Fruit fly (Drosophila melanogaster) Kc167 (cell line): Measurements from ENCODE around the gene CG3546.

ENCODE experiments used
- Myc ChIP-seq: fragments of >200 bp; optimal IDR thresholded peaks from 2 replicates; lab custom pipeline; 2017; ENCODE audit warnings: missing external identifiers
- Sin3A ChIP-seq: fragments of >200 bp; optimal IDR thresholded peaks from 2 replicates; lab custom pipeline; 2018; ENCODE audit warnings: missing external identifiers
- h ChIP-seq: fragments of >200 bp; optimal IDR thresholded peaks from 3 replicates; lab custom pipeline; 2018; ENCODE audit warnings: missing external identifiers
- insv ChIP-seq: fragments of >200 bp; optimal IDR thresholded peaks from 3 replicates; lab custom pipeline; 2018; ENCODE audit warnings: missing external identifiers
- psq ChIP-seq: fragments of >200 bp; optimal IDR thresholded peaks from 2 replicates; lab custom pipeline; 2017; ENCODE audit warnings: missing external identifiers
- ttk ChIP-seq: sonication (Bioruptor generic); optimal IDR thresholded peaks from 2 replicates; lab custom pipeline; 2017; ENCODE audit warnings: missing external identifiers

CG3546 gene

dm6 chrX:4592258-4592657 lies 34.4 kb downstream of the CG3546 start:
- TF ChIP-seq h (lab: Kevin White, UChicago) (no peak), ttk (no peak), psq (lab: Kevin White, UChicago) (no peak), Sin3A (lab: Kevin White, UChicago) (no peak), Myc (lab: Kevin White, UChicago) (no peak), insv (lab: Kevin White, UChicago) (no peak)

- TF ChIP-seq insv (lab: Kevin White, UChicago) (no peak), h (lab: Kevin White, UChicago) (no peak), ttk (no peak), Myc (lab: Kevin White, UChicago) (no peak), psq (lab: Kevin White, UChicago) (no peak), Sin3A (lab: Kevin White, UChicago) (no peak)
Observed at dm6 chrX:4596467-4597183, 38.8 kb downstream of the CG3546 start.

- TF ChIP-seq Sin3A (lab: Kevin White, UChicago) (no peak), Myc (lab: Kevin White, UChicago) (no peak), h (lab: Kevin White, UChicago) (no peak), insv (lab: Kevin White, UChicago) (no peak), ttk (no peak), psq (lab: Kevin White, UChicago) (no peak)
Observed at dm6 chrX:4599897-4600469, 42.1 kb downstream of the CG3546 start.

- no peak for TF ChIP-seq Myc (lab: Kevin White, UChicago)
- no peak for TF ChIP-seq h (lab: Kevin White, UChicago)
- no peak for TF ChIP-seq psq (lab: Kevin White, UChicago)
- TF ChIP-seq ttk = no peak
- TF ChIP-seq Sin3A (lab: Kevin White, UChicago) = no peak
- no peak for TF ChIP-seq insv (lab: Kevin White, UChicago)
Observed at dm6 chrX:4604107-4604506, 46.2 kb downstream of the CG3546 start.

- TF ChIP-seq psq (lab: Kevin White, UChicago) (no peak), Myc (lab: Kevin White, UChicago) (no peak), ttk (no peak), h (lab: Kevin White, UChicago) (no peak), insv (lab: Kevin White, UChicago) (no peak), Sin3A (lab: Kevin White, UChicago) (no peak)
Observed at dm6 chrX:4604553-4604952, 46.7 kb downstream of the CG3546 start.

dm6 chrX:4605313-4605712 lies 47.4 kb downstream of the CG3546 start:
- TF ChIP-seq ttk = no peak
- no peak for TF ChIP-seq insv (lab: Kevin White, UChicago)
- TF ChIP-seq Sin3A (lab: Kevin White, UChicago) = no peak
- no peak for TF ChIP-seq h (lab: Kevin White, UChicago)
- TF ChIP-seq Myc (lab: Kevin White, UChicago) = no peak
- no peak for TF ChIP-seq psq (lab: Kevin White, UChicago)

- no peak for TF ChIP-seq insv (lab: Kevin White, UChicago)
- no peak for TF ChIP-seq psq (lab: Kevin White, UChicago)
- no peak for TF ChIP-seq Sin3A (lab: Kevin White, UChicago)
- no peak for TF ChIP-seq h (lab: Kevin White, UChicago)
- TF ChIP-seq Myc (lab: Kevin White, UChicago) = no peak
- no peak for TF ChIP-seq ttk
Observed at dm6 chrX:4606447-4606846, 48.6 kb downstream of the CG3546 start.

- TF ChIP-seq h (lab: Kevin White, UChicago) = no peak
- TF ChIP-seq psq (lab: Kevin White, UChicago) = no peak
- TF ChIP-seq ttk = no peak
- no peak for TF ChIP-seq Myc (lab: Kevin White, UChicago)
- no peak for TF ChIP-seq Sin3A (lab: Kevin White, UChicago)
- no peak for TF ChIP-seq insv (lab: Kevin White, UChicago)
Observed at dm6 chrX:4609737-4610136, 51.9 kb downstream of the CG3546 start.
